Worm (Caenorhabditis elegans): ENCODE results near the gene C06C3.12.

The C06C3.12 gene

ce11 chrII:9421969-9422368 is 47.1 kb downstream of the C06C3.12 start, which contains the start of gene M176.11:
Gene M176.11 (plus strand): TSS chrII:9422269.
- TF ChIP-seq C34B4.2 (tag; optimal IDR thresholded peaks at IDR 0.05) (no peak), nhr-47 (tag; optimal IDR thresholded peaks at IDR 0.05) (no peak), unc-62 (GFP tag; optimal IDR thresholded peaks at IDR 0.05) (no peak)
